Worm (Caenorhabditis elegans) whole organism, late embryonic: ENCODE data around the gene Y75B7AL.2.

ENCODE experiments used
- C08G9.2 ChIP-seq: sonication (generic microtip); optimal IDR thresholded peaks from 2 replicates; lab custom pipeline; 2016; ENCODE audit warnings: mild to moderate bottlenecking, missing genetic modification characterization, moderate library complexity, missing compliant biosample characterization
- K02D7.2 ChIP-seq: sonication (generic microtip); optimal IDR thresholded peaks from 2 replicates; lab custom pipeline; 2017; ENCODE audit warnings: mild to moderate bottlenecking, missing genetic modification characterization, missing compliant biosample characterization
- K09A11.1 ChIP-seq: sonication (generic microtip); optimal IDR thresholded peaks from 2 replicates; lab custom pipeline; 2017; ENCODE audit warnings: antibody characterized with exemption, mild to moderate bottlenecking, missing genetic modification characterization, missing compliant biosample characterization; ENCODE audit not compliant: insufficient read depth
- T23F11.4 ChIP-seq: fragments of 200-800 bp; sonication (Bioruptor generic); optimal IDR thresholded peaks from 2 replicates; lab custom pipeline; 2018; ENCODE audit warnings: mild to moderate bottlenecking, missing genetic modification characterization, missing compliant biosample characterization
- Y22D7AL.16 ChIP-seq: sonication (generic microtip); optimal IDR thresholded peaks from 2 replicates; lab custom pipeline; 2016; ENCODE audit warnings: missing genetic modification characterization, missing compliant biosample characterization
- ahr-1 ChIP-seq: sonication (generic microtip); optimal IDR thresholded peaks from 2 replicates; lab custom pipeline; 2016; ENCODE audit warnings: missing genetic modification characterization, missing compliant biosample characterization
- ceh-14 ChIP-seq: sonication (generic microtip); optimal IDR thresholded peaks from 2 replicates; lab custom pipeline; 2016; ENCODE audit warnings: missing genotype, missing genetic modification characterization, missing compliant biosample characterization
- ceh-22 ChIP-seq: sonication (generic microtip); optimal IDR thresholded peaks from 2 replicates; lab custom pipeline; 2017; ENCODE audit warnings: missing biosample characterization, missing genetic modification characterization
- ceh-30 ChIP-seq: fragments of 150-350 bp; optimal IDR thresholded peaks from 2 replicates; lab custom pipeline; 2014; ENCODE audit warnings: missing biosample characterization, missing genetic modification characterization
- ceh-45 ChIP-seq: fragments of 200-800 bp; sonication (Bioruptor generic); IDR thresholded peaks from 2 replicates; pipeline ENCODE4 v1.3.6; 2022; ENCODE audit warnings: missing genetic modification reagents, missing genetic modification characterization, missing compliant biosample characterization
- ceh-6 ChIP-seq: fragments of 200-800 bp; sonication (Bioruptor generic); optimal IDR thresholded peaks from 2 replicates; lab custom pipeline; 2018; ENCODE audit warnings: mild to moderate bottlenecking, missing genetic modification characterization, missing compliant biosample characterization
- ceh-9 ChIP-seq: sonication (generic microtip); optimal IDR thresholded peaks from 2 replicates; lab custom pipeline; 2016; ENCODE audit warnings: mild to moderate bottlenecking, missing genetic modification characterization, inconsistent platforms, missing compliant biosample characterization
- che-1 ChIP-seq: sonication (generic microtip); optimal IDR thresholded peaks from 2 replicates; lab custom pipeline; 2016; ENCODE audit warnings: mild to moderate bottlenecking, missing genetic modification characterization, missing compliant biosample characterization
- dmd-4 ChIP-seq: sonication (generic microtip); optimal IDR thresholded peaks from 2 replicates; lab custom pipeline; 2016; ENCODE audit warnings: borderline replicate concordance, missing genetic modification characterization, missing compliant biosample characterization
- dve-1 ChIP-seq: sonication (generic microtip); optimal IDR thresholded peaks from 2 replicates; lab custom pipeline; 2017; ENCODE audit warnings: antibody characterized with exemption, mild to moderate bottlenecking, missing genetic modification characterization, missing compliant biosample characterization
- elt-2 ChIP-seq: sonication (generic microtip); optimal IDR thresholded peaks from 2 replicates; lab custom pipeline; 2016; ENCODE audit warnings: missing genetic modification reagents, missing genetic modification characterization, missing compliant biosample characterization
- elt-4 ChIP-seq: sonication (generic microtip); optimal IDR thresholded peaks from 2 replicates; lab custom pipeline; 2016; ENCODE audit warnings: missing genetic modification characterization, missing compliant biosample characterization
- ets-4 ChIP-seq: sonication (generic microtip); optimal IDR thresholded peaks from 2 replicates; lab custom pipeline; 2016; ENCODE audit warnings: missing genetic modification characterization, missing compliant biosample characterization
- eyg-1 ChIP-seq: sonication (generic microtip); optimal IDR thresholded peaks from 2 replicates; lab custom pipeline; 2016; ENCODE audit warnings: missing genotype, missing genetic modification characterization, missing compliant biosample characterization
- fax-1 ChIP-seq: sonication (generic microtip); optimal IDR thresholded peaks from 2 replicates; lab custom pipeline; 2016; ENCODE audit warnings: missing genotype, missing genetic modification characterization, missing compliant biosample characterization
- fkh-6 ChIP-seq: sonication (generic microtip); optimal IDR thresholded peaks from 2 replicates; lab custom pipeline; 2016; ENCODE audit warnings: missing genetic modification characterization, missing compliant biosample characterization
- gmeb-2 ChIP-seq: sonication (generic microtip); optimal IDR thresholded peaks from 2 replicates; lab custom pipeline; 2016; ENCODE audit warnings: missing genetic modification characterization, inconsistent platforms, missing compliant biosample characterization
- lin-11 ChIP-seq: fragments of 200-800 bp; sonication (Bioruptor generic); optimal IDR thresholded peaks from 2 replicates; lab custom pipeline; 2018; ENCODE audit warnings: mild to moderate bottlenecking, missing genetic modification characterization, missing compliant biosample characterization
- madf-2 ChIP-seq: sonication (generic microtip); optimal IDR thresholded peaks from 2 replicates; lab custom pipeline; 2017; ENCODE audit warnings: missing genetic modification characterization, missing compliant biosample characterization
- nfya-1 ChIP-seq: sonication (generic microtip); optimal IDR thresholded peaks from 2 replicates; lab custom pipeline; 2017; ENCODE audit warnings: missing genetic modification characterization, mild to moderate bottlenecking, missing compliant biosample characterization, antibody characterized with exemption, moderate library complexity
- nhr-11 ChIP-seq: fragments of 150-350 bp; optimal IDR thresholded peaks from 2 replicates; lab custom pipeline; 2014; ENCODE audit warnings: missing biosample characterization, missing genetic modification characterization
- odd-2 ChIP-seq: sonication (generic microtip); optimal IDR thresholded peaks from 2 replicates; lab custom pipeline; 2017; ENCODE audit warnings: antibody characterized with exemption, mild to moderate bottlenecking, missing genetic modification characterization, missing compliant biosample characterization
- pha-4 ChIP-seq: fragments of 150-350 bp; optimal IDR thresholded peaks from 2 replicates; lab custom pipeline; 2018; ENCODE audit warnings: missing biosample characterization, missing genetic modification reagents, missing genetic modification characterization
- sox-2 ChIP-seq: fragments of 200-800 bp; sonication (Bioruptor generic); IDR thresholded peaks from 2 replicates; pipeline ENCODE4 v1.3.6; 2022; ENCODE audit warnings: missing genetic modification reagents, missing genetic modification characterization, missing compliant biosample characterization
- sox-4 ChIP-seq: sonication (generic microtip); optimal IDR thresholded peaks from 2 replicates; lab custom pipeline; 2017; ENCODE audit warnings: mild to moderate bottlenecking, missing genetic modification characterization, inconsistent platforms, missing compliant biosample characterization
- syd-9 ChIP-seq: sonication (generic microtip); optimal IDR thresholded peaks from 2 replicates; lab custom pipeline; 2016; ENCODE audit warnings: mild to moderate bottlenecking, missing genetic modification characterization, moderate library complexity, missing compliant biosample characterization
- tbx-7 ChIP-seq: sonication (generic microtip); optimal IDR thresholded peaks from 2 replicates; lab custom pipeline; 2016; ENCODE audit warnings: missing genotype, missing genetic modification characterization, missing compliant biosample characterization
- ttx-3 ChIP-seq: sonication (generic microtip); optimal IDR thresholded peaks from 2 replicates; lab custom pipeline; 2016; ENCODE audit warnings: missing genetic modification reagents, missing genetic modification characterization, missing compliant biosample characterization
- unc-42 ChIP-seq: sonication (generic microtip); optimal IDR thresholded peaks from 2 replicates; lab custom pipeline; 2016; ENCODE audit warnings: missing genotype, missing genetic modification characterization, missing compliant biosample characterization
- unc-55 ChIP-seq: sonication (generic microtip); optimal IDR thresholded peaks from 2 replicates; lab custom pipeline; 2017; ENCODE audit warnings: missing biosample characterization, missing genetic modification reagents, missing genetic modification characterization
- unc-86 ChIP-seq: sonication (generic microtip); optimal IDR thresholded peaks from 2 replicates; lab custom pipeline; 2016; ENCODE audit warnings: missing genetic modification characterization, missing compliant biosample characterization
- ztf-16 ChIP-seq: sonication (generic microtip); optimal IDR thresholded peaks from 2 replicates; lab custom pipeline; 2017; ENCODE audit warnings: missing genetic modification characterization, missing compliant biosample characterization

Y75B7AL.2 gene

ce11 chrV:1388247-1388646, 30.3 kb upstream of the Y75B7AL.2 start:
- peak; percentile 33 for TF ChIP-seq elt-2 (tag; lab: Kevin White, UChicago)
- TF ChIP-seq odd-2, result no peak
- TF ChIP-seq, all 69 proteins: peak for 1

ce11 chrV:1383206-1383908, 25.4 kb upstream of the Y75B7AL.2 start, which contains the start of gene rga-4:
TSS of gene rga-4 (minus strand) at chrV:1383256.
- TF ChIP-seq che-1 (tag; lab: Kevin White, UChicago), result no peak
- TF ChIP-seq lin-11 (tag; lab: Kevin White, UChicago), result no peak
- TF ChIP-seq nhr-11 (tag; lab: Kevin White, UChicago), result no peak
- TF ChIP-seq ets-4, result no peak
- TF ChIP-seq T23F11.4, result no peak
- no peak for TF ChIP-seq ahr-1 (tag; lab: Kevin White, UChicago)
- peak; percentile 44 for TF ChIP-seq ttx-3 (tag; lab: Kevin White, UChicago)
- TF ChIP-seq ceh-14 (tag; lab: Kevin White, UChicago), result peak; percentile 72
- TF ChIP-seq Y22D7AL.16, result no peak
- TF ChIP-seq unc-42, result peak; percentile 76
- TF ChIP-seq nfya-1 (tag; lab: Kevin White, UChicago), result peak; percentile 22
- TF ChIP-seq tbx-7 (tag; lab: Kevin White, UChicago), result no peak
- no peak for TF ChIP-seq dve-1 (tag; lab: Kevin White, UChicago)
- no peak for TF ChIP-seq ztf-16 (tag; lab: Kevin White, UChicago)
- no peak for TF ChIP-seq elt-2 (tag; lab: Kevin White, UChicago)
- no peak for TF ChIP-seq odd-2
- TF ChIP-seq, all 69 proteins: peak for 4

ce11 chrV:1378010-1378409, 20.1 kb upstream of the Y75B7AL.2 start:
- TF ChIP-seq unc-55 (GFP tag; lab: Kevin White, UChicago) (no peak), pha-4 (tag; lab: Kevin White, UChicago) (no peak), dmd-4 (tag; lab: Kevin White, UChicago) (no peak), nfya-1 (tag; lab: Kevin White, UChicago) (no peak), gmeb-2 (no peak), fax-1 (tag; lab: Kevin White, UChicago) (no peak), unc-86 (no peak)

- TF ChIP-seq ceh-9 (no peak), unc-55 (GFP tag; lab: Kevin White, UChicago) (no peak), fkh-6 (tag; lab: Kevin White, UChicago) (no peak), fax-1 (tag; lab: Kevin White, UChicago) (no peak), syd-9 (tag; lab: Kevin White, UChicago) (no peak), eyg-1 (tag; lab: Kevin White, UChicago) (no peak), C08G9.2 (tag; lab: Kevin White, UChicago) (no peak), ceh-14 (tag; lab: Kevin White, UChicago) (no peak), elt-4 (tag; lab: Kevin White, UChicago) (no peak), ceh-30 (tag; lab: Kevin White, UChicago) (no peak), sox-2 (GFP tag; lab: Robert Waterston, UW) (no peak), ceh-22 (tag; lab: Kevin White, UChicago) (no peak), K09A11.1 (tag; lab: Kevin White, UChicago) (no peak), ceh-6 (GFP tag; lab: Kevin White, UChicago) (no peak), K02D7.2 (no peak), ahr-1 (tag; lab: Kevin White, UChicago) (no peak), madf-2 (tag; lab: Kevin White, UChicago) (no peak), ceh-45 (no peak), sox-4 (tag; lab: Kevin White, UChicago) (no peak), tbx-7 (tag; lab: Kevin White, UChicago) (no peak)
Observed at ce11 chrV:1375007-1375406, 17.1 kb upstream of the Y75B7AL.2 start.
